Worm (Caenorhabditis elegans) whole organism, L4/young adult: Measurements from ENCODE around the gene swsn-7.

Source experiments
- W03F9.2 ChIP-seq: fragments of 150-350 bp; optimal IDR thresholded peaks from 2 replicates; lab custom pipeline; 2014; ENCODE audit warnings: missing biosample characterization, missing genetic modification characterization
- dao-5 ChIP-seq: sonication (generic microtip); optimal IDR thresholded peaks from 2 replicates; lab custom pipeline; 2016; ENCODE audit warnings: missing genotype, missing genetic modification characterization, moderate library complexity, missing compliant biosample characterization
- him-1 ChIP-seq: sonication (generic microtip); optimal IDR thresholded peaks from 2 replicates; lab custom pipeline; 2016; ENCODE audit warnings: missing genotype, missing genetic modification reagents, missing genetic modification characterization, missing compliant biosample characterization

The swsn-7 gene

DNA sequence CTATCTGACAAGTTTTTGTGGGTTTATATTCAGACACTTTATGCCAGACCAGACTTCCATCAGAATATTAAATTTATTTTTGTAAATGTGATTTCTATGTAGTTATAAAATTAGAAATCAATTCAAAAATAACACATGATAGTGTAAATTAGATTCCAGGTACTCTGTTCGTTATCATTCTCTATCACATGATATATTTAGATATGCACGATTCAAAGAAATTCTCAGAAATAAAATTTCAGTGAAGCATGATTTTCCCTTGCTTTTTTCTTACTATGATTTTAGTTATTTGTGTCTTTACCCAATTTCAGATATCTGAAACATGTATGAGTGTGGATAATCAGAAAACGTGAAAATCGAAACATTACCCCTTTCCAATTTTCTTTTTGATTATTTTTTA, 50.0 kb downstream of the swsn-7 start:
- TF ChIP-seq him-1 (tag; lab: Kevin White, UChicago) (no peak), dao-5 (tag; lab: Kevin White, UChicago) (no peak), W03F9.2 (no peak)

DNA sequence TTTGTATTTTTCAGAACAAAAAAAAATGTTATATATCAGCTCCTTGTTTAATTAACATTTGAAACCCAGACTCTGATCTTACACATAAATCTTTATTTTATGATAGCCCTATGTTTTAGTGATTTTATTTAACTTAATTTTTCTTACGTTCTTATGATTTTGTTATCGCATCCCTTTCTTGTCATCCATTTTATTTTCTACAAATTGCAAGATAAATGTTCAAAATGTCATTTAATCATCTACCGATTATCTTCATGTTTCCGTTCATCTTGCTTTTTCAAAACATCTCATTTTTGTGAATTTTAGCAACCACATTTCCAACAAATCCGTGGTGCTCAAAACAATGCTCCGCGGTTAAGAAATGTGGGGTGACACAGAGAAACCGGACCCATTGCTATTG, 51.3 kb downstream of the swsn-7 start, which contains the start of gene DH11.5:
Gene DH11.5 (plus strand): TSS at position 301 of the 400 bp plus-strand sequence.
- TF ChIP-seq him-1 (tag; lab: Kevin White, UChicago) (no peak), W03F9.2 (no peak), dao-5 (tag; lab: Kevin White, UChicago) (no peak)

DNA sequence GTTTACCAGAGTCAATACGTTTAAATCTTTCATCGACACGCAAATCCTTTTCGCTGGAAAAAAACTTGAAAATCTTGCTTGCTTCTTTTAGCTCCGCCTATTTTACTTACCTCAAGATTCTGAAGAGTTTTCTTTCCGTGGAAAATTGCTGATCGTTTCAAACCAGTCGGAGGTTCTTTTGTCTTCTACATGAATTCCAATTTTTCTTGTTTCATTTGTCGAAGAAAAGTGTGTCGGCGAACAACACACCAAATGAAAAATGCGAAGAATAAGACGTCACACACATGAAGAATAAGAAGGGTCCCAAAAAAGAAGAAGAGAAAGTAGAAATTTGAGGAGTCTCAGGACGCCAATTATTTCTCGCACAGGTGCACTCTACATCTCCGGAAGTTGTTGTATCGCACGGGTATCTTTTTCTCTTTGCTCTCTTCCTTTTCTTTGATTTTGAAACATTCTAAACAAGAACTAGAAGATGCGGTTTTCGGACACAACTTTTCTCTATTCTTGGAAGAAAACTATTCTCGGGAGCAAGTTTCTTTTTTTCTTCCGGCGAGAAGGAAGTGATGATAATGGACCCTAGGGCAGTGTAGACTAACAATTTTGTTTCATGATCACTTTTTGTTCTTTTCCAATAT, 53.3 kb downstream of the swsn-7 start:
- TF ChIP-seq dao-5 (tag; lab: Kevin White, UChicago) (no peak), W03F9.2 (no peak), him-1 (tag; lab: Kevin White, UChicago) (no peak)
